Fruit fly (Drosophila melanogaster) whole organism, prepupa: ENCODE results near the gene CG32243.

Source experiments
- Blimp-1 ChIP-seq: fragments of 200-800 bp; sonication (Bioruptor generic); optimal IDR thresholded peaks from 3 replicates; lab custom pipeline; 2017; ENCODE audit warnings: missing biosample characterization, missing genetic modification characterization, mild to moderate bottlenecking, moderate library complexity, missing genetic modification reagents
- CG11294 ChIP-seq: fragments of 200-800 bp; sonication (Bioruptor generic); IDR thresholded peaks from 2 replicates; pipeline ENCODE4 v1.3.6; 2022; ENCODE audit warnings: missing biosample characterization, missing genetic modification characterization
- CG15336 ChIP-seq: fragments of 200-800 bp; sonication (Bioruptor generic); IDR thresholded peaks from 2 replicates; pipeline ENCODE4 v1.3.6; 2022; ENCODE audit warnings: missing biosample characterization, missing genetic modification characterization
- CG31627 ChIP-seq: fragments of 200-800 bp; sonication (Bioruptor generic); optimal IDR thresholded peaks from 3 replicates; lab custom pipeline; 2016; ENCODE audit warnings: missing biosample characterization, missing genetic modification characterization
- CG32006 ChIP-seq: fragments of 200-800 bp; sonication (Bioruptor generic); optimal IDR thresholded peaks from 3 replicates; lab custom pipeline; 2017; ENCODE audit warnings: missing biosample characterization, mild to moderate bottlenecking, missing genetic modification characterization
- CG34406 ChIP-seq: fragments of 200-800 bp; sonication (Bioruptor generic); optimal IDR thresholded peaks from 3 replicates; lab custom pipeline; 2016; ENCODE audit warnings: missing biosample characterization, missing genetic modification characterization
- CG3919 ChIP-seq: fragments of 200-800 bp; sonication (Bioruptor generic); optimal IDR thresholded peaks from 3 replicates; lab custom pipeline; 2016; ENCODE audit warnings: missing biosample characterization, missing genetic modification characterization
- CG4318 ChIP-seq: fragments of 200-800 bp; sonication (Bioruptor generic); optimal IDR thresholded peaks from 3 replicates; lab custom pipeline; 2017; ENCODE audit warnings: missing biosample characterization, mild to moderate bottlenecking, missing genetic modification characterization
- CG6163 ChIP-seq: fragments of 200-800 bp; sonication (Bioruptor generic); IDR thresholded peaks from 3 replicates; pipeline ENCODE4 v1.3.6; 2022; ENCODE audit warnings: missing biosample characterization, missing genetic modification characterization
- CG6276 ChIP-seq: fragments of 200-800 bp; sonication (Bioruptor generic); optimal IDR thresholded peaks from 2 replicates; lab custom pipeline; 2017; ENCODE audit warnings: missing biosample characterization, mild to moderate bottlenecking, missing genetic modification characterization
- CG7368 ChIP-seq: fragments of 200-800 bp; sonication (Bioruptor generic); optimal IDR thresholded peaks from 3 replicates; lab custom pipeline; 2016; ENCODE audit warnings: missing biosample characterization, missing genetic modification characterization
- CG8119 ChIP-seq: fragments of 200-800 bp; sonication (Bioruptor generic); IDR thresholded peaks from 3 replicates; pipeline ENCODE4 v1.3.6; 2022; ENCODE audit warnings: missing biosample characterization, missing genetic modification characterization
- CG8632 ChIP-seq: fragments of 200-800 bp; sonication (Bioruptor generic); optimal IDR thresholded peaks from 3 replicates; lab custom pipeline; 2016; ENCODE audit warnings: missing biosample characterization, missing genetic modification characterization
- Eip78C ChIP-seq: fragments of 200-800 bp; sonication (Bioruptor generic); peaks from one replicate; lab custom pipeline; 2016; ENCODE audit warnings: missing biosample characterization, missing genetic modification characterization
- Hr38 ChIP-seq: sonication (Bioruptor generic); optimal IDR thresholded peaks from 2 replicates; lab custom pipeline; 2016; ENCODE audit warnings: missing biosample characterization, missing genetic modification characterization
- Hr4 ChIP-seq: fragments of 200-800 bp; sonication (Bioruptor generic); optimal IDR thresholded peaks from 3 replicates; lab custom pipeline; 2016; ENCODE audit warnings: missing biosample characterization, missing genetic modification characterization
- OdsH ChIP-seq: fragments of 200-800 bp; sonication (Bioruptor generic); optimal IDR thresholded peaks from 3 replicates; lab custom pipeline; 2016; ENCODE audit warnings: missing biosample characterization, missing genetic modification characterization
- Sox102F ChIP-seq: fragments of 200-800 bp; sonication (Bioruptor generic); optimal IDR thresholded peaks from 2 replicates; lab custom pipeline; 2016; ENCODE audit warnings: missing biosample characterization, mild to moderate bottlenecking, missing genetic modification characterization
- Sox14 ChIP-seq: fragments of 200-800 bp; sonication (Bioruptor generic); optimal IDR thresholded peaks from 3 replicates; lab custom pipeline; 2016; ENCODE audit warnings: missing biosample characterization, missing genetic modification characterization
- Sox15 ChIP-seq: fragments of 200-800 bp; sonication (Bioruptor generic); optimal IDR thresholded peaks from 3 replicates; lab custom pipeline; 2016; ENCODE audit warnings: missing biosample characterization, missing genetic modification characterization
- achi ChIP-seq: fragments of 200-800 bp; sonication (Bioruptor generic); optimal IDR thresholded peaks from 3 replicates; lab custom pipeline; 2016; ENCODE audit warnings: missing biosample characterization, missing genetic modification characterization
- acj6 ChIP-seq: fragments of 200-800 bp; sonication (Bioruptor generic); optimal IDR thresholded peaks from 3 replicates; lab custom pipeline; 2016; ENCODE audit warnings: missing biosample characterization, missing genetic modification characterization
- cyc ChIP-seq: fragments of 200-800 bp; sonication (Bioruptor generic); optimal IDR thresholded peaks from 3 replicates; lab custom pipeline; 2016; ENCODE audit warnings: missing biosample characterization, missing genetic modification characterization
- esn ChIP-seq: fragments of 200-800 bp; sonication (Bioruptor generic); optimal IDR thresholded peaks from 2 replicates; lab custom pipeline; 2016; ENCODE audit warnings: missing biosample characterization, mild to moderate bottlenecking, missing genetic modification characterization, moderate library complexity
- fd85E ChIP-seq: fragments of 200-800 bp; sonication (Bioruptor generic); optimal IDR thresholded peaks from 3 replicates; lab custom pipeline; 2016; ENCODE audit warnings: missing biosample characterization, missing genetic modification characterization
- fkh ChIP-seq: fragments of 200-800 bp; sonication (Bioruptor generic); optimal IDR thresholded peaks from 3 replicates; lab custom pipeline; 2017; ENCODE audit warnings: missing biosample characterization, mild to moderate bottlenecking, missing genetic modification characterization, moderate library complexity
- net ChIP-seq: fragments of 200-800 bp; sonication (Bioruptor generic); optimal IDR thresholded peaks from 3 replicates; lab custom pipeline; 2016; ENCODE audit warnings: missing biosample characterization, missing genetic modification characterization
- salr ChIP-seq, 2 experiments: fragments of 200-800 bp; sonication (Bioruptor generic); optimal IDR thresholded peaks; 3 replicates each; lab custom pipeline; 2016 to 2018; ENCODE audit warnings: missing biosample characterization in 2 of 2, missing genetic modification characterization in 2 of 2, mild to moderate bottlenecking in 1 of 2
- svp ChIP-seq: fragments of 200-800 bp; sonication (Bioruptor generic); peaks from one replicate; lab custom pipeline; 2016; ENCODE audit warnings: missing biosample characterization, missing genetic modification characterization
- topi ChIP-seq: fragments of 200-800 bp; sonication (Bioruptor generic); optimal IDR thresholded peaks from 3 replicates; lab custom pipeline; 2016; ENCODE audit warnings: missing biosample characterization, missing genetic modification characterization

Gene CG32243

dm6 chr3L:4521809-4522208 is 19.2 kb downstream of the CG32243 start:
- TF ChIP-seq CG7368 (GFP tag; lab: Kevin White, UChicago) (no peak), fkh (peak; percentile 79)
- TF ChIP-seq, all 60 proteins: peak for 1

- TF ChIP-seq CG6163 (GFP tag; lab: Robert Waterston, UW), result 0 out of 3 replicates have a peak, but pooled peaks have one; percentile 27
- TF ChIP-seq cyc (GFP tag; lab: Kevin White, UChicago), result no peak
- TF ChIP-seq CG15336 (GFP tag; lab: Robert Waterston, UW), result peak; percentile 38
- no peak for TF ChIP-seq Sox15 (GFP tag; lab: Kevin White, UChicago)
- TF ChIP-seq Eip78C, result peak; percentile 61
- TF ChIP-seq CG6276, result peak; percentile 33
- peak; percentile 7 for TF ChIP-seq CG32006 (GFP tag; lab: Kevin White, UChicago)
- TF ChIP-seq Blimp-1 (GFP tag; lab: Kevin White, UChicago), result peak; percentile 91
- peak; percentile 70; the same call in 2 of the 3 replicates for TF ChIP-seq CG8119
- TF ChIP-seq, all 60 proteins: peak for 7
These were observed 21.6 kb downstream of the CG32243 start for dm6 chr3L:4519417-4519931.

dm6 chr3L:4516378-4516777 is 24.7 kb downstream of the CG32243 start:
- TF ChIP-seq CG15336 (GFP tag; lab: Robert Waterston, UW) (0 out of 2 replicates have a peak, but pooled peaks have one; percentile 12), Eip78C (peak; percentile 15), Sox14 (GFP tag; lab: Kevin White, UChicago) (no peak)

dm6 chr3L:4510317-4510716 is 30.7 kb downstream of the CG32243 start:
- TF ChIP-seq Eip78C, result peak; percentile 21
- TF ChIP-seq CG31627 (GFP tag; lab: Kevin White, UChicago), result no peak

dm6 chr3L:4508926-4509457 is 32.1 kb downstream of the CG32243 start:
- peak; percentile 61 for TF ChIP-seq CG4318
- TF ChIP-seq Sox15 (GFP tag; lab: Kevin White, UChicago), result no peak
- peak; percentile 13 for TF ChIP-seq OdsH
- TF ChIP-seq Eip78C, result peak; percentile 77
- peak; percentile 10 for TF ChIP-seq achi (GFP tag; lab: Kevin White, UChicago)
- peak; percentile 77 for TF ChIP-seq CG15336 (GFP tag; lab: Robert Waterston, UW)
- peak; percentile 66 for TF ChIP-seq Hr4
- TF ChIP-seq CG8632 (GFP tag; lab: Kevin White, UChicago), result peak; percentile 2
- TF ChIP-seq net (GFP tag; lab: Kevin White, UChicago), result peak; percentile 10
- peak; percentile 2 for TF ChIP-seq CG34406 (GFP tag; lab: Kevin White, UChicago)
- TF ChIP-seq acj6 (GFP tag; lab: Kevin White, UChicago), result no peak
- peak; percentile 14 for TF ChIP-seq svp (GFP tag; lab: Kevin White, UChicago)
- no peak for TF ChIP-seq Sox102F
- peak; percentile 73 for TF ChIP-seq CG32006 (GFP tag; lab: Kevin White, UChicago)
- no peak for TF ChIP-seq CG11294 (GFP tag; lab: Robert Waterston, UW)
- peak; percentile 83 for TF ChIP-seq CG8119
- TF ChIP-seq salr (GFP tag; optimal IDR thresholded peaks at IDR 0.05; lab: Kevin White, UChicago), result peak in 1 of 2 experiments; percentile 10

dm6 chr3L:4508307-4508706 is 32.7 kb downstream of the CG32243 start, which contains the start of gene NT1:
Gene NT1 (minus strand): TSS chr3L:4508433.
- TF ChIP-seq esn (GFP tag; lab: Kevin White, UChicago) (no peak), topi (GFP tag; lab: Kevin White, UChicago) (no peak), Hr38 (GFP tag; lab: Kevin White, UChicago) (no peak), CG32006 (GFP tag; lab: Kevin White, UChicago) (no peak), fkh (no peak), fd85E (GFP tag; lab: Kevin White, UChicago) (no peak), CG8632 (GFP tag; lab: Kevin White, UChicago) (no peak), CG3919 (GFP tag; lab: Kevin White, UChicago) (no peak), Hr4 (no peak)
